Fruit fly (Drosophila melanogaster) Kc167 (cell line): ENCODE measurements around the gene CG32259.

Source experiments
- Myc ChIP-seq: fragments of >200 bp; optimal IDR thresholded peaks from 2 replicates; lab custom pipeline; 2017; ENCODE audit warnings: missing external identifiers
- Sin3A ChIP-seq: fragments of >200 bp; optimal IDR thresholded peaks from 2 replicates; lab custom pipeline; 2018; ENCODE audit warnings: missing external identifiers
- insv ChIP-seq: fragments of >200 bp; optimal IDR thresholded peaks from 3 replicates; lab custom pipeline; 2018; ENCODE audit warnings: missing external identifiers
- psq ChIP-seq: fragments of >200 bp; optimal IDR thresholded peaks from 2 replicates; lab custom pipeline; 2017; ENCODE audit warnings: missing external identifiers
- ttk ChIP-seq: sonication (Bioruptor generic); optimal IDR thresholded peaks from 2 replicates; lab custom pipeline; 2017; ENCODE audit warnings: missing external identifiers

dm6 chr3L:4085867-4086266, 16.7 kb downstream of the CG32259 start:
- TF ChIP-seq Sin3A (lab: Kevin White, UChicago) (no peak), psq (no peak), insv (lab: Kevin White, UChicago) (no peak), ttk (no peak), Myc (no peak)
